Fruit fly (Drosophila melanogaster) whole organism, wandering third instar larva: ENCODE results near the gene CG13305.

ENCODE experiments used
- HLH106 ChIP-seq: fragments of 200-800 bp; optimal IDR thresholded peaks from 3 replicates; lab custom pipeline; 2019; ENCODE audit warnings: missing biosample characterization, mild to moderate bottlenecking, missing genetic modification characterization, moderate library complexity
- fru ChIP-seq: fragments of 200-800 bp; sonication (Bioruptor generic); optimal IDR thresholded peaks from 3 replicates; lab custom pipeline; 2016; ENCODE audit warnings: missing biosample characterization, mild to moderate bottlenecking, missing genetic modification characterization
- jim ChIP-seq: fragments of 175-275, 200-325 bp; sonication (Bioruptor generic); optimal IDR thresholded peaks from 2 replicates; lab custom pipeline; 2016; ENCODE audit warnings: missing biosample characterization, mild to moderate bottlenecking, missing genetic modification characterization
- psq ChIP-seq: fragments of 200-800 bp; sonication (Bioruptor generic); optimal IDR thresholded peaks from 3 replicates; lab custom pipeline; 2017; ENCODE audit warnings: missing biosample characterization, mild to moderate bottlenecking, missing genetic modification characterization, moderate library complexity
- sage ChIP-seq: fragments of 200-800 bp; sonication (Bioruptor generic); optimal IDR thresholded peaks from 2 replicates; lab custom pipeline; 2016; ENCODE audit warnings: missing biosample characterization, mild to moderate bottlenecking, missing genetic modification characterization

DNA sequence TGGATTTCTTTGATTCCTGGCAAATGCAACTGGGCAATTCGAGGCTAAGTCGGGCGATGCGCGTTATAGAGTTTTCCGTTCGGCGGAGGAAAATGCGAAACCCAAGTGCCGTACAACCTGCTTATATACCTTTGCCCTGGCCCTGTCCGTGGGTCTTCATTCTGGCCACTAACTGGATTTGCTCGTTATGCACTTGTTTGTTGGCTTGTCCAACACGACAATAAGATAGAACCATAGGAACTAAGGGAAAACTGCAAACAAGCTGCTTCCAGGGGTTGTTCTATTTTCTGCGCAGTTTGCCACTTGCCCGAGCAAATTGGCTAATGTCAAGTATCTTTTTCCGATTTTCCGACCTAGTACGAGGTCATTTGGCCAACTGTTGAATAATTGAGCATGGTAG, 2.2 kb upstream of the CG13305 start, which contains the start of gene Arr2:
- TF ChIP-seq fru (no peak), psq (GFP tag; lab: Kevin White, UChicago) (no peak), HLH106 (no peak), sage (GFP tag; lab: Kevin White, UChicago) (no peak), jim (GFP tag; lab: Kevin White, UChicago) (no peak)
